Fruit fly (Drosophila melanogaster): ENCODE results near the gene cyst.

Gene cyst

DNA sequence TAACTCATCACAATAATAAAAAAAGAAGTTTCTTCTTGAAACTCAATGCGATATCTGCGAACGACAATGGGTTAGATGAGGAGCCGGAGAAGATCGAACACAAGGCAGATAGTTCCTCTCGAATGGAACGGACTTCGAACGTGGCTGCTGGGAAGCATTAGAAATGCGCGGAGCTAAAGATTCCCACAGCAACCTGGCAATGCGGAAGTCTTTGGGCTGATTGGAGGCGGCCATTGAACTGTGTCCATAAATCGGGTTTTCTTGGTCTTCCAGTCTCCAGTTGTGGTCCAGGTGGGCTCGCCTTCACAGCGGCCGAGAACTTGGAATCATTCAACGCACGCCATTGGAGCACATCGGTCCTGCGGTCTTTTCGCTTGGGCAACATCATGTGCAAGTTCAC, 31.7 kb upstream of the cyst start, which contains the start of gene CG13081:
TSS of gene CG13081 (plus strand) at position 301 of the 400 bp plus-strand sequence.
- TF ChIP-seq br (GFP tag; optimal IDR thresholded peaks at IDR 0.05): no peak
- no peak for TF ChIP-seq Hr78 (GFP tag; optimal IDR thresholded peaks at IDR 0.05)
- no peak for TF ChIP-seq dmrt93B (GFP tag; optimal IDR thresholded peaks at IDR 0.05)
- no peak for TF ChIP-seq psq (GFP tag; optimal IDR thresholded peaks at IDR 0.05)
- TF ChIP-seq Dif (GFP tag; optimal IDR thresholded peaks at IDR 0.05; ENCODE audit: partially characterized antibody): no peak
- no peak for TF ChIP-seq Hnf4 (GFP tag; optimal IDR thresholded peaks at IDR 0.05)
- TF ChIP-seq Abd-B (GFP tag; optimal IDR thresholded peaks at IDR 0.05): no peak

DNA sequence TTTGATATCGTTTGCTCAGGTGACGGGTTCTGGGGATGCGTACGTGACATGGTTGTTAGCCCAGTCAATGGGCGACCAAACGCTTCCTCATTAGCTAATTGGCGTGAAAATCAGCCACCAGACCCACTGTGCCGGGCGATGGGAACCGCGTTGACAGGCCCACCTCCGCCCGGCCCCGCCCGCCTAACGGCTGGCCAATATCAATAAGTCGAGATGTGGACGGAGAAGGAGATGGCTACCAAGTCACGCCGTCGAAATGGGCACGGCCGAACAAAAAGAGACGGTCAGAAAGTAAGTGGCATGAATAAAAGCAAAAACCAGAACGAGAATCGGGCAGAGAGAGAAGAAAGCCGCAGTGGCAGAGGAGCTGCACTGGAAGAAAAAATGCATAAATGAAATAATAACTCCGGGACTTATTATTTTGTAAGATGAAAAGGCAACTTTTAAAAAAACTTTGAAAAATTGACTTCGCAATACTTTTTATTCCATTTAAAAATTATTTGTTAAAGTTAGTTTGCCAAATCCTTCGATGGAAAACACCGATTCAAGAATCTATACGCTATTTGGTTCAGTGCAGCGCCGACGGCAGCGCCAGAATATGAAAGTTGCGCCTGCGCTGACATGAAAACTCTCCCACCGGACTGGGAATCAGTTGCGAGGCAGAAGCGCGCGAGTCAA, 29.4 kb upstream of the cyst start, which contains the start of gene CG13082:
TSS of gene CG13082 (plus strand) at position 647 of the 678 bp plus-strand sequence.
- peak; percentile 84 for TF ChIP-seq rgr (GFP tag; optimal IDR thresholded peaks at IDR 0.05)
- TF ChIP-seq OdsH (GFP tag; optimal IDR thresholded peaks at IDR 0.05): peak; percentile 82
- TF ChIP-seq Abd-B (GFP tag; optimal IDR thresholded peaks at IDR 0.05): no peak
- TF ChIP-seq N (GFP tag; optimal IDR thresholded peaks at IDR 0.05): no peak
- TF ChIP-seq br (GFP tag; optimal IDR thresholded peaks at IDR 0.05): peak; percentile 87
- no peak for TF ChIP-seq Rel (GFP tag; optimal IDR thresholded peaks at IDR 0.05)
- peak; percentile 58 for TF ChIP-seq Rel (tag; optimal IDR thresholded peaks at IDR 0.05)
- TF ChIP-seq h (GFP tag; optimal IDR thresholded peaks at IDR 0.05): peak; percentile 92
- no peak for TF ChIP-seq CrebA (GFP tag; optimal IDR thresholded peaks at IDR 0.05; ENCODE audit: borderline replicate concordance)
- TF ChIP-seq Vsx2 (GFP tag; optimal IDR thresholded peaks at IDR 0.05; ENCODE audit: partially characterized antibody): no peak
- peak; percentile 85 for TF ChIP-seq ey (GFP tag; optimal IDR thresholded peaks at IDR 0.05)
- no peak for TF ChIP-seq GATAd (GFP tag; optimal IDR thresholded peaks at IDR 0.05)
- no peak for TF ChIP-seq Dfd (GFP tag; optimal IDR thresholded peaks at IDR 0.05)
- no peak for TF ChIP-seq usp (GFP tag; optimal IDR thresholded peaks at IDR 0.05)
- TF ChIP-seq HLH106 (tag; optimal IDR thresholded peaks at IDR 0.05): peak; percentile 87
- TF ChIP-seq Myc (optimal IDR thresholded peaks at IDR 0.05): no peak
- TF ChIP-seq Sp1 (GFP tag; optimal IDR thresholded peaks at IDR 0.05): peak; percentile 88
- no peak for TF ChIP-seq Mio (GFP tag; optimal IDR thresholded peaks at IDR 0.05)
- TF ChIP-seq Jra (GFP tag; optimal IDR thresholded peaks at IDR 0.05): peak; percentile 42
- peak; percentile 65 for TF ChIP-seq CG32264 (GFP tag; optimal IDR thresholded peaks at IDR 0.05)
- TF ChIP-seq Hr83 (GFP tag; optimal IDR thresholded peaks at IDR 0.05; ENCODE audit: poor library complexity, severe bottlenecking): peak; percentile 12
- no peak for TF ChIP-seq sv (GFP tag; optimal IDR thresholded peaks at IDR 0.05)
- TF ChIP-seq foxo (GFP tag; optimal IDR thresholded peaks at IDR 0.05): peak in 1 of 2 experiments; percentile 90
- peak; percentile 80 for TF ChIP-seq Hnf4 (GFP tag; optimal IDR thresholded peaks at IDR 0.05)
- no peak for TF ChIP-seq dl (GFP tag; optimal IDR thresholded peaks at IDR 0.05; ENCODE audit: insufficient read depth in 1 of 2, partially characterized antibody in 2 of 2)
- no peak for TF ChIP-seq jim (GFP tag; optimal IDR thresholded peaks at IDR 0.05)
- no peak for TF ChIP-seq Hr78 (GFP tag; optimal IDR thresholded peaks at IDR 0.05)
- peak; percentile 73 for TF ChIP-seq CG9705 (GFP tag; optimal IDR thresholded peaks at IDR 0.05)
- TF ChIP-seq brk (GFP tag; optimal IDR thresholded peaks at IDR 0.05): peak; percentile 20
- TF ChIP-seq dmrt93B (GFP tag; optimal IDR thresholded peaks at IDR 0.05): peak; percentile 75
- peak; percentile 44 for TF ChIP-seq dsf (GFP tag; optimal IDR thresholded peaks at IDR 0.05; ENCODE audit: borderline replicate concordance)
- TF ChIP-seq sage (GFP tag; optimal IDR thresholded peaks at IDR 0.05): peak; percentile 29
- peak; percentile 91 for TF ChIP-seq fru (GFP tag; optimal IDR thresholded peaks at IDR 0.05)
- no peak for TF ChIP-seq Dif (GFP tag; optimal IDR thresholded peaks at IDR 0.05; ENCODE audit: partially characterized antibody)
- TF ChIP-seq lola (GFP tag; optimal IDR thresholded peaks at IDR 0.05): no peak
- TF ChIP-seq pan (optimal IDR thresholded peaks at IDR 0.05): no peak
- peak; percentile 88 for TF ChIP-seq psq (GFP tag; optimal IDR thresholded peaks at IDR 0.05)
- TF ChIP-seq tai (GFP tag; optimal IDR thresholded peaks at IDR 0.05): no peak
- TF ChIP-seq woc (GFP tag; optimal IDR thresholded peaks at IDR 0.05): peak; percentile 74

Data from whole organism, wandering third instar larva.